Fruit fly (Drosophila melanogaster) whole organism, pupa: ENCODE data around the gene Sodh2.

Experiments
- CG10348 ChIP-seq: fragments of 200-800 bp; sonication (Bioruptor generic); IDR thresholded peaks from 2 replicates; pipeline ENCODE4 v1.3.6; 2022; ENCODE audit warnings: missing biosample characterization, missing genetic modification characterization
- CG12605 ChIP-seq: fragments of 200-800 bp; sonication (Bioruptor generic); IDR thresholded peaks from 2 replicates; pipeline ENCODE4 v1.3.6; 2022; ENCODE audit warnings: missing biosample characterization, missing genetic modification characterization
- CG13204 ChIP-seq: fragments of 200-800 bp; sonication (Bioruptor generic); optimal IDR thresholded peaks from 2 replicates; lab custom pipeline; 2018; ENCODE audit warnings: missing biosample characterization, mild to moderate bottlenecking, missing genetic modification characterization, moderate library complexity
- CG14655 ChIP-seq: fragments of 200-800 bp; sonication (Bioruptor generic); optimal IDR thresholded peaks from 3 replicates; lab custom pipeline; 2017; ENCODE audit warnings: mild to moderate bottlenecking, missing biosample characterization, missing genetic modification reagents, missing genetic modification characterization
- CG15710 ChIP-seq: fragments of 200-800 bp; sonication (Bioruptor generic); optimal IDR thresholded peaks from 2 replicates; lab custom pipeline; 2018; ENCODE audit warnings: missing biosample characterization, mild to moderate bottlenecking, missing genetic modification characterization, moderate library complexity
- CG17806 ChIP-seq: fragments of 200-800 bp; sonication (Bioruptor generic); optimal IDR thresholded peaks from 2 replicates; lab custom pipeline; 2018; ENCODE audit warnings: missing biosample characterization, mild to moderate bottlenecking, missing genetic modification characterization, moderate library complexity
- CG32121 ChIP-seq: fragments of 200-800 bp; sonication (Bioruptor generic); IDR thresholded peaks from 2 replicates; pipeline ENCODE4 v1.3.6; 2022; ENCODE audit warnings: missing biosample characterization, missing genetic modification characterization
- CG34367 ChIP-seq: fragments of 200-800 bp; sonication (Bioruptor generic); optimal IDR thresholded peaks from 2 replicates; lab custom pipeline; 2018; ENCODE audit warnings: missing biosample characterization, mild to moderate bottlenecking, missing genetic modification characterization
- CG4496 ChIP-seq: fragments of 200-800 bp; sonication (Bioruptor generic); IDR thresholded peaks from 3 replicates; pipeline ENCODE4 v1.3.6; 2022; ENCODE audit warnings: missing biosample characterization, missing genetic modification characterization
- CG8159 ChIP-seq: fragments of 200-800 bp; sonication (Bioruptor generic); optimal IDR thresholded peaks from 3 replicates; lab custom pipeline; 2018; ENCODE audit warnings: missing biosample characterization, mild to moderate bottlenecking, missing genetic modification characterization, moderate library complexity
- CG8301 ChIP-seq: fragments of 200-800 bp; sonication (Bioruptor generic); optimal IDR thresholded peaks from 2 replicates; lab custom pipeline; 2018; ENCODE audit warnings: missing biosample characterization, mild to moderate bottlenecking, missing genetic modification characterization
- CG9948 ChIP-seq: fragments of 200-800 bp; sonication (Bioruptor generic); optimal IDR thresholded peaks from 2 replicates; lab custom pipeline; 2018; ENCODE audit warnings: missing biosample characterization, mild to moderate bottlenecking, missing genetic modification characterization, moderate library complexity
- D1 ChIP-seq: fragments of 200-800 bp; sonication (Bioruptor generic); optimal IDR thresholded peaks from 2 replicates; lab custom pipeline; 2018; ENCODE audit warnings: missing biosample characterization, mild to moderate bottlenecking, missing genetic modification characterization, moderate library complexity
- EcR ChIP-seq: fragments of 200-800 bp; sonication (Bioruptor generic); optimal IDR thresholded peaks from 3 replicates; lab custom pipeline; 2019; ENCODE audit warnings: missing biosample characterization, missing genetic modification characterization, mild to moderate bottlenecking, moderate library complexity, missing genetic modification reagents
- Ets98B ChIP-seq: fragments of 200-800 bp; sonication (Bioruptor generic); IDR thresholded peaks from 2 replicates; pipeline ENCODE4 v1.3.6; 2022; ENCODE audit warnings: missing biosample characterization, missing genetic modification characterization
- Pif1A ChIP-seq: fragments of 200-800 bp; sonication (Bioruptor generic); optimal IDR thresholded peaks from 3 replicates; lab custom pipeline; 2016; ENCODE audit warnings: missing biosample characterization, missing genetic modification characterization
- Pif1B ChIP-seq: fragments of 200-800 bp; sonication (Bioruptor generic); optimal IDR thresholded peaks from 3 replicates; lab custom pipeline; 2016; ENCODE audit warnings: missing biosample characterization, missing genetic modification characterization
- Snoo ChIP-seq: fragments of 200-800 bp; sonication (Bioruptor generic); optimal IDR thresholded peaks from 3 replicates; lab custom pipeline; 2017; ENCODE audit warnings: missing biosample characterization, mild to moderate bottlenecking, missing genetic modification characterization, inconsistent platforms
- fd96Ca ChIP-seq: fragments of 200-800 bp; sonication (Bioruptor generic); IDR thresholded peaks from 3 replicates; pipeline ENCODE4 v1.3.6; 2022; ENCODE audit warnings: missing biosample characterization, missing genetic modification characterization
- gl ChIP-seq: fragments of 200-800 bp; sonication (Bioruptor generic); optimal IDR thresholded peaks from 2 replicates; lab custom pipeline; 2018; ENCODE audit warnings: missing biosample characterization, mild to moderate bottlenecking, missing genetic modification characterization
- rn ChIP-seq: fragments of 200-800 bp; sonication (Bioruptor generic); IDR thresholded peaks from 2 replicates; pipeline ENCODE4 v1.3.6; 2022; ENCODE audit warnings: missing biosample characterization, missing genetic modification characterization

Gene Sodh2

dm6 chr3R:10850636-10851035, 25.5 kb upstream of the Sodh2 start:
- TF ChIP-seq CG15710 (no peak), Snoo (no peak), CG8159 (tag; lab: Kevin White, UChicago) (no peak), CG8301 (no peak), Pif1B (GFP tag; lab: Kevin White, UChicago) (no peak), CG12605 (no peak), Ets98B (GFP tag; lab: Robert Waterston, UW) (no peak), CG9948 (no peak), gl (no peak), CG10348 (no peak), Pif1A (GFP tag; lab: Kevin White, UChicago) (no peak), CG14655 (no peak), CG4496 (no peak), CG13204 (GFP tag; lab: Kevin White, UChicago) (no peak), fd96Ca (GFP tag; lab: Robert Waterston, UW) (no peak; the same call in 2 of the 3 replicates)

DNA sequence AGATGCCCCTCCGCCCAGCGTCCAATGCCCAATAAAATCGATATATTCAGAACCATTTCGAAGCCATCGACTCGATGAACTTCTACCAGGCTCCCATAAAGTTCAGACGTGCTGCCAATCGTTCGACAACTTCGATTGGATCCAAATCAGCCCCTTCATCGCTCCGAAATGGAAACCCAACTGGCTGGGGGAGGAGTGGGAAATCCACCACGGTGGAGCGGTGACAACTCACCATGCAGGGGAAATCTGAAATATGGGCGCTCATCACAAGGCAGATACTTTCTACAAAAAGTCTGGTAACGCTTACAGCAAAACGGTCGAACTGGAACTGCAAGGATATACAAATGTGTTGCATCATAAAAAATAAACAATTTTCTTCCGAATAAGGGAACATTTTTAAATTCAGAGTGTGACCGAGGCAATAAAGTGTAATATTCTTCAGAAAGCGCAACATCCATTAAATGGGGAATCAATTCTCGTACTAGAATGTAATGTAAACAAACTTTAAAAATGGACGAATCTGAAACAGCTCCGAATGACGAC, 23.9 kb upstream of the Sodh2 start, which contains the start of gene CG4565:
CG4565 (plus strand) TSS at position 493 of the 543 bp plus-strand sequence.
- TF ChIP-seq CG8159 (tag; lab: Kevin White, UChicago) = no peak
- TF ChIP-seq EcR (GFP tag; lab: Kevin White, UChicago) = peak; percentile 13

dm6 chr3R:10854243-10854874, 21.8 kb upstream of the Sodh2 start, which contains the start of the genes CG6567 and CG4511:
TSS of gene CG6567 (minus strand) at chr3R:10854451.
TSS of gene CG4511 (plus strand) at chr3R:10854501.
- TF ChIP-seq CG17806 (tag; lab: Kevin White, UChicago) (no peak), Pif1A (GFP tag; lab: Kevin White, UChicago) (no peak), EcR (GFP tag; lab: Kevin White, UChicago) (peak; percentile 32), CG13204 (GFP tag; lab: Kevin White, UChicago) (no peak), CG4496 (0 out of 3 replicates have a peak, but pooled peaks have one; percentile 35)
- TF ChIP-seq, all 21 proteins: peak for 2

- TF ChIP-seq Ets98B (GFP tag; lab: Robert Waterston, UW) (no peak), CG13204 (GFP tag; lab: Kevin White, UChicago) (no peak), CG34367 (no peak), CG14655 (no peak), CG8301 (no peak), CG17806 (tag; lab: Kevin White, UChicago) (no peak), fd96Ca (GFP tag; lab: Robert Waterston, UW) (no peak), CG12605 (no peak)
- TF ChIP-seq, all 21 proteins: peak for 0
Measured at dm6 chr3R:10856618-10857017, 19.6 kb upstream of the Sodh2 start, which contains the start of gene CG4570. TSS of gene CG4570 (plus strand) at chr3R:10856807.

DNA sequence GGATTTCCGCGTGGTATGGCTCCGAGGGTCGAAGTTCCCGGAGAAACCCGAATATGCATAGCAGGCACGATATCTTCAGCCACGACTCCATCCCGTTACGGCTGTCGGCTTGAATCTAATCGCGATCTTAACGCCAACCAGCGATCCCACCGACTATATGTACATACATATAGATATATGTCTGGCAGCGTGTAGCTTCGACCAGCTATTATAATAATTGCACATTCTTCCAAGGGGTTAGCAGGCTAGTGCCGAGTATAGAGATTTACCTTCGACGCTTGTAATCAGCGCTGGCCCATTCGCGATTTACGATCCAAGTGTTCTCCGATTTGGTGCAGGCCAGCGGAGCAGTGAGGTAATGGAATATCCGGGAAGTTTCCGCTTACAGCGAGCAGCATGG, 16.5 kb upstream of the Sodh2 start, which contains the start of gene CG14694:
CG14694 (minus strand) TSS at position 101 of the 400 bp plus-strand sequence.
- TF ChIP-seq CG15710 (no peak), CG34367 (no peak)

- TF ChIP-seq CG9948 = peak; percentile 15
- TF ChIP-seq fd96Ca (GFP tag; lab: Robert Waterston, UW) = peak; percentile 36; the same call in 1 of the 3 replicates
- TF ChIP-seq Ets98B (GFP tag; lab: Robert Waterston, UW) = peak; percentile 36; the same call in 1 of the 2 replicates
- peak; percentile 46; the same call in 1 of the 2 replicates for TF ChIP-seq CG12605
- peak; percentile 26 for TF ChIP-seq CG17806 (tag; lab: Kevin White, UChicago)
- TF ChIP-seq Pif1B (GFP tag; lab: Kevin White, UChicago) = no peak
- no peak for TF ChIP-seq CG14655
- TF ChIP-seq CG10348 = no peak
- TF ChIP-seq CG32121 = peak; percentile 42; the same call in 1 of the 2 replicates
- no peak for TF ChIP-seq CG4496
- peak; percentile 45 for TF ChIP-seq CG8301
- peak; percentile 4 for TF ChIP-seq CG34367
- TF ChIP-seq rn (GFP tag; lab: Robert Waterston, UW) = no peak
- no peak for TF ChIP-seq Pif1A (GFP tag; lab: Kevin White, UChicago)
- TF ChIP-seq CG13204 (GFP tag; lab: Kevin White, UChicago) = no peak
- TF ChIP-seq gl = no peak
- TF ChIP-seq EcR (GFP tag; lab: Kevin White, UChicago) = no peak
- TF ChIP-seq Snoo = no peak
- no peak for TF ChIP-seq CG15710
- no peak for TF ChIP-seq D1 (tag; lab: Kevin White, UChicago)
- no peak for TF ChIP-seq CG8159 (tag; lab: Kevin White, UChicago)
Measured at dm6 chr3R:10862773-10863445, 13.3 kb upstream of the Sodh2 start, which contains the start of gene CG6574. TSS of gene CG6574 (minus strand) at chr3R:10862988.

DNA sequence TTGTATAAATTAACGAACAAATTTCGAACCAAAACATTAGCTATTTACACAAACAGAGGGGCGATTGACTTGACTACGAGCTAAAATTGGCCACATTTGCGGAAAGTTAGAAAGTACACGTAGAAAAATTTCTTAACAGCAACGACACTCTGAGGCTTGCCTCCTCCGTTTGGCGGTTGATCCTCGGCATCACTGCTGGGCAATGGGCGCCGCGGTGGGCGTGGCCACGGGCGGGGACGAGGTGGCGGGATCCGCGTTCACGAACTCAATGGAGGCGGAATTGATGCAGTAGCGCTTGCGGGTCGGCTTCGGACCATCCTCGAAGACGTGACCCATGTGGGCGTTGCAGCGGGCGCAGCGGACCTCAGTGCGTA, 12.8 kb upstream of the Sodh2 start:
- TF ChIP-seq fd96Ca (GFP tag; lab: Robert Waterston, UW) (0 out of 3 replicates have a peak, but pooled peaks have one; percentile 27), CG15710 (no peak)
